Worm (Caenorhabditis elegans) whole organism, young adult: Measurements from ENCODE around the gene str-144.

Source experiments
- D2030.7 ChIP-seq: fragments of 200-800 bp; sonication (Bioruptor generic); IDR thresholded peaks from 2 replicates; pipeline ENCODE4 v1.3.6; 2022; ENCODE audit warnings: missing genetic modification reagents, missing genetic modification characterization, missing compliant biosample characterization
- K12H6.12 ChIP-seq: fragments of 200-800 bp; sonication (Bioruptor generic); optimal IDR thresholded peaks from 2 replicates; lab custom pipeline; 2018; ENCODE audit warnings: mild to moderate bottlenecking, missing genetic modification characterization, missing compliant biosample characterization
- dox-1 ChIP-seq: fragments of 200-800 bp; sonication (Bioruptor generic); IDR thresholded peaks from 2 replicates; pipeline ENCODE4 v1.3.6; 2022; ENCODE audit warnings: missing genetic modification reagents, missing genetic modification characterization, missing compliant biosample characterization
- madf-8 ChIP-seq: fragments of 200-800 bp; sonication (Bioruptor generic); conservative IDR thresholded peaks from 2 replicates; pipeline ENCODE4 v1.3.6; 2022; ENCODE audit warnings: missing genetic modification reagents, missing genetic modification characterization, missing compliant biosample characterization
- nfya-1 ChIP-seq: sonication (generic microtip); optimal IDR thresholded peaks from 2 replicates; lab custom pipeline; 2017; ENCODE audit warnings: antibody characterized with exemption, missing compliant biosample characterization, missing genetic modification characterization, borderline replicate concordance; ENCODE audit not compliant: insufficient read depth
- pbrm-1 ChIP-seq: fragments of 200-800 bp; sonication (Bioruptor generic); IDR thresholded peaks from 2 replicates; pipeline ENCODE4 v1.3.6; 2022; ENCODE audit warnings: missing genetic modification reagents, missing genetic modification characterization, missing compliant biosample characterization
- tlf-1 ChIP-seq: fragments of 200-800 bp; sonication (Bioruptor generic); optimal IDR thresholded peaks from 2 replicates; lab custom pipeline; 2018; ENCODE audit warnings: mild to moderate bottlenecking, missing genetic modification characterization, missing compliant biosample characterization
- ztf-26 ChIP-seq: sonication (generic microtip); optimal IDR thresholded peaks from 2 replicates; lab custom pipeline; 2017; ENCODE audit warnings: missing genetic modification characterization, missing compliant biosample characterization

DNA sequence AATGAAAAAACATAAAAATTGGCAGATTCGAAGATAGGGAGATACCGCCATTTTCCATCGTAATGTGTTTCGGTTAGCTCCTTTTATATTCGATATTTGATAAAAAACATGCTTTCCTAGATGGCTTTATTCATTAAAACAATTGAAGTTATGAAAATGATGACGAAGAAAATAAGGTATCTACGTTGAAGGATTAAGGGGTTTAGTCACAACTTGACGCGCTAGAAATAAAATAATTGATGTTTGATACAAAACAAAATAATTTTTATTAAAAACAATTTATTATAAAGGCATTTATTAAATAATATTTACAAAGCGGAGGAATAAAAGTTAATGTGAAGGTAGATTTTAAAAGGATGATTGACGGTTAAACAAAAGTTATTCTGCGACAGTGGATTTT, 18.6 kb upstream of the str-144 start, which contains the start of gene str-130:
- TF ChIP-seq D2030.7 (GFP tag; lab: Robert Waterston, UW) (no peak), nfya-1 (tag; lab: Kevin White, UChicago) (no peak), K12H6.12 (tag; lab: Kevin White, UChicago) (no peak), tlf-1 (GFP tag; lab: Kevin White, UChicago) (no peak), dox-1 (GFP tag; lab: Robert Waterston, UW) (no peak), ztf-26 (tag; lab: Kevin White, UChicago) (no peak), madf-8 (no peak), pbrm-1 (GFP tag; lab: Robert Waterston, UW) (no peak)
